Worm (Caenorhabditis elegans) whole organism, young adult: ENCODE results near the gene ykt-6.

Experiments
- C06A6.2 ChIP-seq: fragments of 200-800 bp; sonication (Bioruptor generic); conservative IDR thresholded peaks from 2 replicates; pipeline ENCODE4 v1.3.6; 2022; ENCODE audit warnings: missing genetic modification characterization, missing compliant biosample characterization
- F10E7.11 ChIP-seq: sonication (generic microtip); optimal IDR thresholded peaks from 2 replicates; lab custom pipeline; 2017; ENCODE audit warnings: mild to moderate bottlenecking, missing genetic modification characterization, moderate library complexity, missing compliant biosample characterization
- F33H1.4 ChIP-seq: fragments of 200-800 bp; sonication (Bioruptor generic); IDR thresholded peaks from 2 replicates; pipeline ENCODE4 v1.3.6; 2022; ENCODE audit warnings: missing genetic modification reagents, missing genetic modification characterization, missing compliant biosample characterization
- F49E8.2 ChIP-seq: sonication (generic microtip); optimal IDR thresholded peaks from 3 replicates; lab custom pipeline; 2017; ENCODE audit warnings: missing genetic modification characterization, mild to moderate bottlenecking, missing compliant biosample characterization, antibody characterized with exemption, moderate library complexity; ENCODE audit not compliant: insufficient read depth
- F55B11.4 ChIP-seq: sonication (generic microtip); optimal IDR thresholded peaks from 2 replicates; lab custom pipeline; 2016; ENCODE audit warnings: missing compliant biosample characterization, missing genetic modification characterization, borderline replicate concordance; ENCODE audit not compliant: insufficient read depth
- F57C9.4 ChIP-seq: sonication (generic microtip); optimal IDR thresholded peaks from 2 replicates; lab custom pipeline; 2017; ENCODE audit warnings: mild to moderate bottlenecking, missing genetic modification characterization, missing compliant biosample characterization
- K12H6.12 ChIP-seq: fragments of 200-800 bp; sonication (Bioruptor generic); optimal IDR thresholded peaks from 2 replicates; lab custom pipeline; 2018; ENCODE audit warnings: mild to moderate bottlenecking, missing genetic modification characterization, missing compliant biosample characterization
- T07F8.4 ChIP-seq: sonication (generic microtip); optimal IDR thresholded peaks from 2 replicates; lab custom pipeline; 2016; ENCODE audit warnings: mild to moderate bottlenecking, missing genetic modification characterization, moderate library complexity, missing compliant biosample characterization
- Y53G8AR.9 ChIP-seq: fragments of 200-800 bp; sonication (Bioruptor generic); conservative IDR thresholded peaks from 2 replicates; pipeline ENCODE4 v1.3.6; 2022; ENCODE audit warnings: missing genetic modification reagents, missing genetic modification characterization, missing compliant biosample characterization
- Y56A3A.18 ChIP-seq: fragments of 200-800 bp; sonication (Bioruptor generic); IDR thresholded peaks from 2 replicates; pipeline ENCODE4 v1.3.6; 2022; ENCODE audit warnings: missing genetic modification reagents, missing genetic modification characterization, missing compliant biosample characterization
- Y67H2A.10 ChIP-seq: fragments of 200-800 bp; sonication (Bioruptor generic); conservative IDR thresholded peaks from 2 replicates; pipeline ENCODE4 v1.3.6; 2022; ENCODE audit warnings: missing genetic modification reagents, missing genetic modification characterization, missing compliant biosample characterization
- Y79H2A.3 ChIP-seq: fragments of 200-800 bp; sonication (Bioruptor generic); conservative IDR thresholded peaks from 2 replicates; pipeline ENCODE4 v1.3.6; 2022; ENCODE audit warnings: missing genetic modification reagents, missing genetic modification characterization, missing compliant biosample characterization
- Y95B8A.8 ChIP-seq: fragments of 200-800 bp; sonication (Bioruptor generic); IDR thresholded peaks from 2 replicates; pipeline ENCODE4 v1.3.6; 2022; ENCODE audit warnings: missing genetic modification reagents, missing genetic modification characterization, missing compliant biosample characterization
- ama-1 ChIP-seq, 3 experiments: fragments of 150-350 bp in 1 of 3; sonication (generic microtip) in 2 of 3; optimal IDR thresholded peaks; 2 replicates each; lab custom pipeline; 2014 to 2018; ENCODE audit warnings: missing biosample characterization in 2 of 3, missing genetic modification characterization in 2 of 3, missing genetic modification reagents in 2 of 3
- attf-3 ChIP-seq: fragments of 200-800 bp; sonication (Bioruptor generic); conservative IDR thresholded peaks from 2 replicates; pipeline ENCODE4 v1.3.6; 2022; ENCODE audit warnings: missing genetic modification reagents, missing genetic modification characterization, missing compliant biosample characterization
- attf-5 ChIP-seq: fragments of 200-800 bp; sonication (Bioruptor generic); optimal IDR thresholded peaks from 2 replicates; lab custom pipeline; 2018; ENCODE audit warnings: mild to moderate bottlenecking, missing genetic modification characterization, missing compliant biosample characterization
- cebp-1 ChIP-seq, 2 experiments: fragments of 200-800 bp in 1 of 2; sonication (Bioruptor generic) in 1 of 2; sonication (generic microtip) in 1 of 2; IDR thresholded peaks in 1 of 2; optimal IDR thresholded peaks in 1 of 2; 2 replicates each; pipeline versions ENCODE4 v1.3.6 to Lab custom; 2017 to 2022; ENCODE audit warnings: missing compliant biosample characterization in 2 of 2, missing genetic modification characterization in 2 of 2, mild to moderate bottlenecking in 1 of 2, missing genetic modification reagents in 1 of 2, moderate library complexity in 1 of 2
- ceh-27 ChIP-seq: fragments of 200-800 bp; sonication (Bioruptor generic); optimal IDR thresholded peaks from 2 replicates; lab custom pipeline; 2018; ENCODE audit warnings: mild to moderate bottlenecking, missing genetic modification characterization, moderate library complexity, missing compliant biosample characterization
- ceh-91 ChIP-seq: fragments of 200-800 bp; sonication (Bioruptor generic); IDR thresholded peaks from 2 replicates; pipeline ENCODE4 v1.3.6; 2022; ENCODE audit warnings: missing genetic modification reagents, missing genetic modification characterization, missing compliant biosample characterization
- chd-7 ChIP-seq: sonication (generic microtip); optimal IDR thresholded peaks from 2 replicates; lab custom pipeline; 2016; ENCODE audit warnings: mild to moderate bottlenecking, missing genetic modification characterization, moderate library complexity, missing compliant biosample characterization
- dox-1 ChIP-seq: fragments of 200-800 bp; sonication (Bioruptor generic); IDR thresholded peaks from 2 replicates; pipeline ENCODE4 v1.3.6; 2022; ENCODE audit warnings: missing genetic modification reagents, missing genetic modification characterization, missing compliant biosample characterization
- ets-4 ChIP-seq: fragments of 200-800 bp; sonication (Bioruptor generic); optimal IDR thresholded peaks from 2 replicates; lab custom pipeline; 2018; ENCODE audit warnings: mild to moderate bottlenecking, missing genetic modification characterization, missing compliant biosample characterization
- gei-17 ChIP-seq: fragments of 200-800 bp; sonication (Bioruptor generic); optimal IDR thresholded peaks from 2 replicates; lab custom pipeline; 2018; ENCODE audit warnings: mild to moderate bottlenecking, missing genetic modification characterization, missing compliant biosample characterization
- him-1 ChIP-seq: sonication (generic microtip); optimal IDR thresholded peaks from 2 replicates; lab custom pipeline; 2016; ENCODE audit warnings: missing genotype, missing genetic modification reagents, missing genetic modification characterization, missing compliant biosample characterization
- lag-1 ChIP-seq: fragments of 200-800 bp; sonication (Bioruptor generic); IDR thresholded peaks from 2 replicates; pipeline ENCODE4 v1.3.6; 2022; ENCODE audit warnings: missing genetic modification reagents, missing genetic modification characterization, missing compliant biosample characterization
- let-526 ChIP-seq: fragments of 200-800 bp; sonication (Bioruptor generic); IDR thresholded peaks from 2 replicates; pipeline ENCODE4 v1.3.6; 2022; ENCODE audit warnings: missing genetic modification reagents, missing genetic modification characterization, missing compliant biosample characterization
- lin-26 ChIP-seq: fragments of 200-800 bp; sonication (Bioruptor generic); IDR thresholded peaks from 2 replicates; pipeline ENCODE4 v1.3.6; 2022; ENCODE audit warnings: missing genetic modification reagents, missing genetic modification characterization, missing compliant biosample characterization
- lin-54 ChIP-seq: fragments of 200-800 bp; sonication (Bioruptor generic); optimal IDR thresholded peaks from 2 replicates; lab custom pipeline; 2018; ENCODE audit warnings: mild to moderate bottlenecking, missing genetic modification characterization, missing compliant biosample characterization
- lir-1 ChIP-seq: fragments of 200-800 bp; sonication (Bioruptor generic); conservative IDR thresholded peaks from 2 replicates; pipeline ENCODE4 v1.3.6; 2022; ENCODE audit warnings: missing genetic modification reagents, missing genetic modification characterization, missing compliant biosample characterization
- madf-10 ChIP-seq: sonication (generic microtip); optimal IDR thresholded peaks from 2 replicates; lab custom pipeline; 2016; ENCODE audit warnings: mild to moderate bottlenecking, missing genetic modification characterization, missing compliant biosample characterization
- madf-6 ChIP-seq: fragments of 200-800 bp; sonication (Bioruptor generic); IDR thresholded peaks from 2 replicates; pipeline ENCODE4 v1.3.6; 2022; ENCODE audit warnings: missing genetic modification reagents, missing genetic modification characterization, missing compliant biosample characterization
- nfya-1 ChIP-seq: sonication (generic microtip); optimal IDR thresholded peaks from 2 replicates; lab custom pipeline; 2017; ENCODE audit warnings: antibody characterized with exemption, missing compliant biosample characterization, missing genetic modification characterization, borderline replicate concordance; ENCODE audit not compliant: insufficient read depth
- nfya-2 ChIP-seq: fragments of 200-800 bp; sonication (Bioruptor generic); IDR thresholded peaks from 2 replicates; pipeline ENCODE4 v1.3.6; 2022; ENCODE audit warnings: missing genetic modification reagents, missing genetic modification characterization, missing compliant biosample characterization
- nfyb-1 ChIP-seq: fragments of 200-800 bp; sonication (Bioruptor generic); IDR thresholded peaks from 2 replicates; pipeline ENCODE4 v1.3.6; 2022; ENCODE audit warnings: missing genetic modification reagents, missing genetic modification characterization, missing compliant biosample characterization
- nhr-80 ChIP-seq: sonication (generic microtip); optimal IDR thresholded peaks from 2 replicates; lab custom pipeline; 2016; ENCODE audit warnings: missing genetic modification characterization, missing compliant biosample characterization
- pbrm-1 ChIP-seq: fragments of 200-800 bp; sonication (Bioruptor generic); IDR thresholded peaks from 2 replicates; pipeline ENCODE4 v1.3.6; 2022; ENCODE audit warnings: missing genetic modification reagents, missing genetic modification characterization, missing compliant biosample characterization
- pha-4 ChIP-seq: fragments of 150-350 bp; sonication (generic microtip); optimal IDR thresholded peaks from 2 replicates; lab custom pipeline; 2014; ENCODE audit warnings: missing biosample characterization, missing genetic modification reagents, missing genetic modification characterization
- repo-1 ChIP-seq: sonication (generic microtip); optimal IDR thresholded peaks from 2 replicates; lab custom pipeline; 2017; ENCODE audit warnings: mild to moderate bottlenecking, missing genetic modification characterization, missing compliant biosample characterization
- snpc-1.3 ChIP-seq: sonication (generic microtip); optimal IDR thresholded peaks from 2 replicates; lab custom pipeline; 2017; ENCODE audit warnings: missing genetic modification characterization, mild to moderate bottlenecking, missing compliant biosample characterization, antibody characterized with exemption, moderate library complexity, missing genotype, missing genetic modification reagents; ENCODE audit not compliant: insufficient read depth
- snpc-3.4 ChIP-seq: sonication (generic microtip); optimal IDR thresholded peaks from 2 replicates; lab custom pipeline; 2017; ENCODE audit warnings: missing genetic modification characterization, mild to moderate bottlenecking, missing compliant biosample characterization, antibody characterized with exemption, moderate library complexity, missing genotype, missing genetic modification reagents
- snpc-4 ChIP-seq, 5 experiments: fragments of 150-350 bp in 1 of 5; sonication (generic microtip) in 4 of 5; optimal IDR thresholded peaks; 2 replicates each; lab custom pipeline; 2014 to 2018; ENCODE audit warnings: missing genetic modification characterization in 5 of 5, missing biosample characterization in 3 of 5, antibody characterized with exemption in 2 of 5, mild to moderate bottlenecking in 2 of 5, missing compliant biosample characterization in 2 of 5, missing genotype in 2 of 5, moderate library complexity in 2 of 5, missing genetic modification reagents in 1 of 5
- tbp1 ChIP-seq: fragments of 200-800 bp; sonication (Bioruptor generic); optimal IDR thresholded peaks from 2 replicates; lab custom pipeline; 2018; ENCODE audit warnings: mild to moderate bottlenecking, missing genetic modification characterization, missing compliant biosample characterization
- tbx-9 ChIP-seq: sonication (generic microtip); optimal IDR thresholded peaks from 2 replicates; lab custom pipeline; 2016; ENCODE audit warnings: borderline replicate concordance, missing genetic modification characterization, inconsistent platforms, missing compliant biosample characterization

Gene ykt-6

DNA sequence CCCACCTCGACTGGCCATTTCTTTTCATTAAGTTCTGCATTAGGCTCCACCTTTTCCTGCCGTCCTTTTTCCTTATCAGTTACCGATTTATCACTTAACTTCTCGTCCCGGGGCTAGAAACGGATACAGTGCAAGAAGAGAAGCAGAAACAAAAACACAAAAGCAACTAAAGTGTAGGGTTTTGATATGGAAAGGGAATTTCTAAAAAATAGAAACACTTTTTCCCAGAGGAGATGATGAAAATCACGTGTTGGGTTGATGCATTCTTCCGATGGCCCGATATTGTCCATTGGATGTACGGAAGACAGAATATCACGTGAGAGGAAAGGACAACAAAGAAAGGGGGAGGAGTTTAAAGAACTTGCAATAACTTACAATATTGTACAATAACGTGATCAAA is 14.6 kb downstream of the ykt-6 start (continued):
- TF ChIP-seq ceh-27 (GFP tag; lab: Kevin White, UChicago) (no peak), him-1 (tag; lab: Kevin White, UChicago) (no peak), Y56A3A.18 (no peak), Y53G8AR.9 (GFP tag; lab: Robert Waterston, UW) (no peak), tbx-9 (tag; lab: Kevin White, UChicago) (no peak), C06A6.2 (no peak)

DNA sequence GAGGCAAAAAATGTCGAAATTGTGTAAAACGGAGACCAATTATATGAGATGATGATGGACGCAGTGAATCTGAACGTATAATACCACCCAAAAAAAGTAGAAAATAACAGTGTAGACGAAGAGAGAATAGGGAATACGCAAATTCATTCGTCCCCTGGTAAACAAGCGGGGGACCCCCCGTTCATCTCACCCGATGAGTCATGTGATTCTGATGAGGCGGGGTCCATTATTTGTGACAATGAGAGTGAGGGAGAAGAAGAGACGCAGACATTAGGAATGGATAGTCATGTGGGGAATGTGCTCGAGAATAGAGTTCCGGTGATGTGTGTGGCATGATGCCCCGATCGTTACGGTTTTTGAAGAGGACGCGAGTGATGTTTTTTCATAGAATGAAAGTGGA is 15.3 kb downstream of the ykt-6 start:
- TF ChIP-seq K12H6.12 (tag; lab: Kevin White, UChicago), result peak; percentile 60
- TF ChIP-seq lin-54, result peak; percentile 20
- TF ChIP-seq ama-1 (optimal IDR thresholded peaks at IDR 0.05; lab: Kevin White, UChicago), result no peak
- TF ChIP-seq ama-1 (GFP tag; optimal IDR thresholded peaks at IDR 0.05; lab: Kevin White, UChicago), result no peak
- no peak for TF ChIP-seq ceh-91 (GFP tag; lab: Robert Waterston, UW)
- peak; percentile 18 for TF ChIP-seq gei-17 (GFP tag; lab: Kevin White, UChicago)
- TF ChIP-seq let-526 (GFP tag; lab: Robert Waterston, UW), result 0 out of 2 replicates have a peak, but pooled peaks have one; percentile 46
- no peak for TF ChIP-seq F57C9.4 (tag; lab: Kevin White, UChicago)
- 0 out of 2 replicates have a peak, but pooled peaks have one; percentile 52 for TF ChIP-seq pbrm-1 (GFP tag; lab: Robert Waterston, UW)
- TF ChIP-seq F33H1.4 (GFP tag; lab: Robert Waterston, UW), result 0 out of 2 replicates have a peak, but pooled peaks have one; percentile 9
- no peak for TF ChIP-seq repo-1 (tag; lab: Kevin White, UChicago)
- TF ChIP-seq madf-6 (GFP tag; lab: Robert Waterston, UW), result peak; percentile 37; the same call in 1 of the 2 replicates
- TF ChIP-seq snpc-3.4 (tag; lab: Kevin White, UChicago), result no peak
- TF ChIP-seq lin-26 (GFP tag; lab: Robert Waterston, UW), result peak; percentile 46; the same call in 1 of the 2 replicates
- peak; percentile 61 for TF ChIP-seq chd-7 (tag; lab: Kevin White, UChicago)
- TF ChIP-seq T07F8.4 (tag; lab: Kevin White, UChicago), result no peak
- TF ChIP-seq C06A6.2, result no peak
- TF ChIP-seq tbp1, result peak; percentile 39
- TF ChIP-seq F49E8.2 (tag; lab: Kevin White, UChicago), result no peak
- TF ChIP-seq nfya-2 (GFP tag; lab: Robert Waterston, UW), result no peak
- no peak for TF ChIP-seq Y95B8A.8 (GFP tag; lab: Robert Waterston, UW)
- TF ChIP-seq attf-5 (GFP tag; lab: Kevin White, UChicago), result peak; percentile 74
- peak; percentile 18 for TF ChIP-seq ets-4 (GFP tag; lab: Kevin White, UChicago)
- peak; percentile 68 for TF ChIP-seq nfyb-1 (GFP tag; lab: Robert Waterston, UW)
- 0 out of 2 replicates have a peak, but pooled peaks have one; percentile 16 for TF ChIP-seq attf-3 (GFP tag; lab: Robert Waterston, UW)
- peak; percentile 27 for TF ChIP-seq nhr-80 (tag; lab: Kevin White, UChicago)
- TF ChIP-seq Y53G8AR.9 (GFP tag; lab: Robert Waterston, UW), result peak; percentile 30; the same call in 1 of the 2 replicates
- no peak for TF ChIP-seq Y79H2A.3 (GFP tag; lab: Robert Waterston, UW)
- TF ChIP-seq Y67H2A.10, result no peak
- TF ChIP-seq cebp-1 (GFP tag; IDR thresholded peaks at IDR 0.05; lab: Robert Waterston, UW), result no peak; the same call in 1 of the 2 replicates
- peak; percentile 74 for TF ChIP-seq cebp-1 (tag; optimal IDR thresholded peaks at IDR 0.05; lab: Kevin White, UChicago)
- TF ChIP-seq dox-1 (GFP tag; lab: Robert Waterston, UW), result peak; percentile 43; the same call in 1 of the 2 replicates
- no peak for TF ChIP-seq pha-4 (tag; lab: Kevin White, UChicago)
- TF ChIP-seq snpc-1.3 (tag; lab: Kevin White, UChicago), result no peak
- no peak for TF ChIP-seq F10E7.11 (tag; lab: Kevin White, UChicago)
- TF ChIP-seq ceh-27 (GFP tag; lab: Kevin White, UChicago), result peak; percentile 37
- TF ChIP-seq lag-1 (GFP tag; lab: Robert Waterston, UW), result no peak
- TF ChIP-seq nfya-1 (tag; lab: Kevin White, UChicago), result no peak
- TF ChIP-seq lir-1 (GFP tag; lab: Robert Waterston, UW), result peak; percentile 41; the same call in 1 of the 2 replicates
- no peak for TF ChIP-seq snpc-4 (GFP tag; optimal IDR thresholded peaks at IDR 0.05; lab: Kevin White, UChicago)
- TF ChIP-seq snpc-4 (tag; optimal IDR thresholded peaks at IDR 0.05; lab: Kevin White, UChicago), result peak in 1 of 4 experiments; percentile 6
- TF ChIP-seq F55B11.4 (tag; lab: Kevin White, UChicago), result no peak
- TF ChIP-seq madf-10, result no peak
